Fruit fly (Drosophila melanogaster): ENCODE data around the gene CG11686.

dm6 chr3R:13274257-13274796 is 14.2 kb downstream of the CG11686 start:
- TF ChIP-seq CG10543 (GFP tag; optimal IDR thresholded peaks at IDR 0.05) (no peak), psq (GFP tag; optimal IDR thresholded peaks at IDR 0.05) (no peak), sc (optimal IDR thresholded peaks at IDR 0.05) (no peak), sc (GFP tag; optimal IDR thresholded peaks at IDR 0.05) (no peak), hbn (GFP tag; IDR thresholded peaks at IDR 0.05; ENCODE audit: partially characterized antibody) (no peak), CG9609 (GFP tag; optimal IDR thresholded peaks at IDR 0.05) (no peak)

Data from whole organism, embryonic.